Fruit fly (Drosophila melanogaster) whole organism, embryonic: ENCODE results near the gene Tom.

Source experiments
- Bgb ChIP-seq: fragments of 200-800 bp; sonication (Bioruptor generic); IDR thresholded peaks from 2 replicates; pipeline ENCODE4 v1.3.6; 2022; ENCODE audit warnings: missing biosample characterization, missing genetic modification characterization; ENCODE audit not compliant: partially characterized antibody
- CG10274 ChIP-seq: fragments of 200-800 bp; sonication (Bioruptor generic); optimal IDR thresholded peaks from 3 replicates; lab custom pipeline; 2017; ENCODE audit warnings: missing biosample characterization, mild to moderate bottlenecking, missing genetic modification characterization
- CG10462 ChIP-seq: fragments of 200-800 bp; sonication (Bioruptor generic); optimal IDR thresholded peaks from 2 replicates; lab custom pipeline; 2016; ENCODE audit warnings: missing biosample characterization, missing genetic modification characterization
- CG11456 ChIP-seq: fragments of 200-800 bp; sonication (Bioruptor generic); IDR thresholded peaks from 3 replicates; pipeline ENCODE4 v1.3.6; 2022; ENCODE audit warnings: missing biosample characterization, missing genetic modification characterization
- CG11723 ChIP-seq: fragments of 200-800 bp; sonication (Bioruptor generic); optimal IDR thresholded peaks from 2 replicates; lab custom pipeline; 2017; ENCODE audit warnings: missing biosample characterization, mild to moderate bottlenecking, missing genetic modification characterization
- CG12769 ChIP-seq: fragments of 200-800 bp; sonication (Bioruptor generic); optimal IDR thresholded peaks from 2 replicates; lab custom pipeline; 2019; ENCODE audit warnings: missing biosample characterization, mild to moderate bottlenecking, missing genetic modification characterization, moderate library complexity
- CG13287 ChIP-seq: fragments of 200-800 bp; sonication (Bioruptor generic); IDR thresholded peaks from 2 replicates; pipeline ENCODE4 v1.3.6; 2022; ENCODE audit warnings: missing biosample characterization, missing genetic modification characterization; ENCODE audit not compliant: partially characterized antibody
- CG13624 ChIP-seq: fragments of 200-800 bp; sonication (Bioruptor generic); optimal IDR thresholded peaks from 2 replicates; lab custom pipeline; 2016; ENCODE audit warnings: missing biosample characterization, missing genetic modification characterization
- CG14710 ChIP-seq: fragments of 200-800 bp; sonication (Bioruptor generic); optimal IDR thresholded peaks from 3 replicates; lab custom pipeline; 2019; ENCODE audit warnings: missing biosample characterization, mild to moderate bottlenecking, missing genetic modification characterization, moderate library complexity
- CG1529 ChIP-seq: fragments of 200-800 bp; sonication (Bioruptor generic); optimal IDR thresholded peaks from 3 replicates; lab custom pipeline; 2018; ENCODE audit warnings: missing biosample characterization, missing genetic modification characterization
- CG1647 ChIP-seq: fragments of 200-800 bp; sonication (Bioruptor generic); optimal IDR thresholded peaks from 3 replicates; lab custom pipeline; 2016; ENCODE audit warnings: missing biosample characterization, missing genetic modification characterization
- CG17361 ChIP-seq: fragments of 200-800 bp; sonication (Bioruptor generic); IDR thresholded peaks from 3 replicates; pipeline ENCODE4 v1.3.6; 2022; ENCODE audit warnings: missing biosample characterization, missing genetic modification characterization
- CG17385 ChIP-seq: fragments of 200-800 bp; sonication (Bioruptor generic); optimal IDR thresholded peaks from 3 replicates; lab custom pipeline; 2018; ENCODE audit warnings: missing biosample characterization, mild to moderate bottlenecking, missing genetic modification characterization
- CG18262 ChIP-seq: fragments of 200-800 bp; optimal IDR thresholded peaks from 3 replicates; lab custom pipeline; 2019; ENCODE audit warnings: missing biosample characterization, mild to moderate bottlenecking, missing genetic modification characterization, moderate library complexity
- CG18476 ChIP-seq: fragments of 200-800 bp; sonication (Bioruptor generic); optimal IDR thresholded peaks from 2 replicates; lab custom pipeline; 2016; ENCODE audit warnings: missing biosample characterization, mild to moderate bottlenecking, missing genetic modification characterization
- CG18619 ChIP-seq: fragments of 200-800 bp; sonication (Bioruptor generic); optimal IDR thresholded peaks from 3 replicates; lab custom pipeline; 2017; ENCODE audit warnings: missing biosample characterization, mild to moderate bottlenecking, missing genetic modification characterization
- CG2199 ChIP-seq: fragments of 200-800 bp; sonication (Bioruptor generic); IDR thresholded peaks from 3 replicates; pipeline ENCODE4 v1.3.6; 2022; ENCODE audit warnings: missing biosample characterization, missing genetic modification characterization
- CG2202 ChIP-seq: fragments of 200-800 bp; sonication (Bioruptor generic); optimal IDR thresholded peaks from 2 replicates; lab custom pipeline; 2018; ENCODE audit warnings: missing biosample characterization, mild to moderate bottlenecking, missing genetic modification characterization
- CG2875 ChIP-seq: fragments of 200-800 bp; sonication (Bioruptor generic); optimal IDR thresholded peaks from 2 replicates; lab custom pipeline; 2017; ENCODE audit warnings: missing biosample characterization, mild to moderate bottlenecking, missing genetic modification characterization, missing genetic modification reagents
- CG33557 ChIP-seq: fragments of 200-800 bp; sonication (Bioruptor generic); optimal IDR thresholded peaks from 2 replicates; lab custom pipeline; 2019; ENCODE audit warnings: missing biosample characterization, mild to moderate bottlenecking, missing genetic modification characterization, moderate library complexity
- CG4282 ChIP-seq: fragments of 200-800 bp; sonication (Bioruptor generic); optimal IDR thresholded peaks from 2 replicates; lab custom pipeline; 2016; ENCODE audit warnings: missing biosample characterization, missing genetic modification characterization
- CG4617 ChIP-seq: fragments of 200-800 bp; sonication (Bioruptor generic); optimal IDR thresholded peaks from 3 replicates; lab custom pipeline; 2016; ENCODE audit warnings: missing biosample characterization, missing genetic modification characterization, borderline replicate concordance
- CG8765 ChIP-seq: fragments of 200-800 bp; sonication (Bioruptor generic); IDR thresholded peaks from 2 replicates; pipeline ENCODE4 v1.3.6; 2022; ENCODE audit warnings: missing biosample characterization, missing genetic modification characterization
- CTCF ChIP-seq: fragments of 200-800 bp; sonication (Bioruptor generic); optimal IDR thresholded peaks from 2 replicates; lab custom pipeline; 2017; ENCODE audit warnings: missing biosample characterization, mild to moderate bottlenecking, missing genetic modification characterization, moderate library complexity
- Camta ChIP-seq: fragments of 200-800 bp; sonication (Bioruptor generic); optimal IDR thresholded peaks from 2 replicates; lab custom pipeline; 2016; ENCODE audit warnings: missing biosample characterization, missing genetic modification characterization
- Ets65A ChIP-seq: fragments of 200-800 bp; sonication (Bioruptor generic); peaks from one replicate; lab custom pipeline; 2016; ENCODE audit warnings: missing biosample characterization, missing genetic modification characterization
- Gug ChIP-seq: fragments of 200-800 bp; sonication (Bioruptor generic); IDR thresholded peaks from 4 replicates; pipeline ENCODE4 v1.3.6; 2022; ENCODE audit warnings: missing biosample characterization, missing genetic modification characterization
- Max ChIP-seq: fragments of 200-800 bp; sonication (Bioruptor generic); optimal IDR thresholded peaks from 2 replicates; lab custom pipeline; 2016; ENCODE audit warnings: missing biosample characterization, mild to moderate bottlenecking, missing genetic modification characterization
- Neu2 ChIP-seq: fragments of 200-800 bp; sonication (Bioruptor generic); optimal IDR thresholded peaks from 3 replicates; lab custom pipeline; 2016; ENCODE audit warnings: missing biosample characterization, missing genetic modification characterization, borderline replicate concordance
- Optix ChIP-seq: fragments of 200-800 bp; sonication (Bioruptor generic); IDR thresholded peaks from 3 replicates; pipeline ENCODE4 v1.3.6; 2022; ENCODE audit warnings: missing biosample characterization, missing genetic modification characterization
- Ptx1 ChIP-seq: fragments of 200-800 bp; sonication (Bioruptor generic); IDR thresholded peaks from 2 replicates; pipeline ENCODE4 v1.3.6; 2022; ENCODE audit warnings: missing biosample characterization, missing genetic modification characterization
- Side ChIP-seq: fragments of 200-800 bp; sonication (Bioruptor generic); optimal IDR thresholded peaks from 2 replicates; lab custom pipeline; 2016; ENCODE audit warnings: missing biosample characterization, missing genetic modification characterization
- Sry-δ ChIP-seq: fragments of 200-800 bp; sonication (Bioruptor generic); optimal IDR thresholded peaks from 2 replicates; lab custom pipeline; 2016; ENCODE audit warnings: missing biosample characterization, missing genetic modification characterization
- ara ChIP-seq: fragments of 200-800 bp; sonication (Bioruptor generic); IDR thresholded peaks from 2 replicates; pipeline ENCODE4 v1.3.6; 2022; ENCODE audit warnings: missing biosample characterization, missing genetic modification characterization
- br ChIP-seq: fragments of >200 bp; optimal IDR thresholded peaks from 2 replicates; lab custom pipeline; 2017
- bsh ChIP-seq, 2 experiments: fragments of 200-800 bp; sonication (Bioruptor generic); optimal IDR thresholded peaks; 2 replicates each; lab custom pipeline; 2017 to 2018; ENCODE audit warnings: mild to moderate bottlenecking in 2 of 2, missing biosample characterization in 2 of 2, missing genetic modification characterization in 2 of 2, moderate library complexity in 1 of 2
- da ChIP-seq: fragments of 200-800 bp; sonication (Bioruptor generic); optimal IDR thresholded peaks from 2 replicates; lab custom pipeline; 2016; ENCODE audit warnings: missing biosample characterization, missing genetic modification characterization
- en ChIP-seq: fragments of 200-800 bp; sonication (Bioruptor generic); optimal IDR thresholded peaks from 2 replicates; lab custom pipeline; 2016; ENCODE audit warnings: missing biosample characterization, missing genetic modification characterization
- hb ChIP-seq: fragments of 200-800 bp; sonication (Bioruptor generic); IDR thresholded peaks from 3 replicates; pipeline ENCODE4 v1.3.6; 2022; ENCODE audit warnings: missing biosample characterization, missing genetic modification characterization; ENCODE audit not compliant: partially characterized antibody
- mirr ChIP-seq: fragments of 200-800 bp; sonication (Bioruptor generic); optimal IDR thresholded peaks from 3 replicates; lab custom pipeline; 2018; ENCODE audit warnings: missing biosample characterization, mild to moderate bottlenecking, missing genetic modification characterization
- onecut ChIP-seq: fragments of 200-800 bp; sonication (Bioruptor generic); IDR thresholded peaks from 2 replicates; pipeline ENCODE4 v1.3.6; 2022; ENCODE audit warnings: missing biosample characterization, missing genetic modification characterization
- pum ChIP-seq: fragments of 200-800 bp; sonication (Bioruptor generic); optimal IDR thresholded peaks from 2 replicates; lab custom pipeline; 2016; ENCODE audit warnings: missing biosample characterization, missing genetic modification characterization
- pzg ChIP-seq: fragments of 200-800 bp; sonication (Bioruptor generic); optimal IDR thresholded peaks from 3 replicates; lab custom pipeline; 2018; ENCODE audit warnings: missing biosample characterization, mild to moderate bottlenecking, missing genetic modification characterization, moderate library complexity
- run ChIP-seq: fragments of 200-800 bp; sonication (Bioruptor generic); optimal IDR thresholded peaks from 3 replicates; lab custom pipeline; 2018; ENCODE audit warnings: missing biosample characterization, mild to moderate bottlenecking, missing genetic modification characterization
- so ChIP-seq: fragments of 200-800 bp; sonication (Bioruptor generic); IDR thresholded peaks from 3 replicates; pipeline ENCODE4 v1.3.6; 2022; ENCODE audit warnings: missing biosample characterization, missing genetic modification characterization
- ssp ChIP-seq: fragments of 200-800 bp; sonication (Bioruptor generic); IDR thresholded peaks from 2 replicates; pipeline ENCODE4 v1.3.6; 2022; ENCODE audit warnings: missing biosample characterization, missing genetic modification characterization
- tgo ChIP-seq: fragments of 200-800 bp; sonication (Bioruptor generic); IDR thresholded peaks from 3 replicates; pipeline ENCODE4 v1.3.6; 2022; ENCODE audit warnings: missing biosample characterization, missing genetic modification characterization
- trem ChIP-seq: fragments of 200-800 bp; optimal IDR thresholded peaks from 3 replicates; lab custom pipeline; 2019; ENCODE audit warnings: missing biosample characterization, mild to moderate bottlenecking, missing genetic modification characterization, moderate library complexity
- tup ChIP-seq: fragments of 200-800 bp; sonication (Bioruptor generic); optimal IDR thresholded peaks from 2 replicates; lab custom pipeline; 2016; ENCODE audit warnings: missing biosample characterization, mild to moderate bottlenecking, missing genetic modification characterization, moderate library complexity
- vfl ChIP-seq: fragments of 200-800 bp; sonication (Bioruptor generic); optimal IDR thresholded peaks from 2 replicates; lab custom pipeline; 2016; ENCODE audit warnings: missing biosample characterization, missing genetic modification characterization
- wdn ChIP-seq: fragments of 200-800 bp; sonication (Bioruptor generic); IDR thresholded peaks from 2 replicates; pipeline ENCODE4 v1.3.6; 2022; ENCODE audit warnings: missing biosample characterization, missing genetic modification characterization
- wek ChIP-seq: fragments of 200-800 bp; sonication (Bioruptor generic); optimal IDR thresholded peaks from 3 replicates; lab custom pipeline; 2018; ENCODE audit warnings: missing biosample characterization, mild to moderate bottlenecking, missing genetic modification characterization, moderate library complexity
- wor ChIP-seq: fragments of 200-800 bp; sonication (Bioruptor generic); IDR thresholded peaks from 2 replicates; pipeline ENCODE4 v1.3.6; 2022; ENCODE audit warnings: missing biosample characterization, missing genetic modification characterization

The Tom gene

dm6 chr3L:15006825-15007224 is 37.7 kb downstream of the Tom start (continued):
- TF ChIP-seq CG2202: no peak
- no peak for TF ChIP-seq Camta (GFP tag; lab: Kevin White, UChicago)
- TF ChIP-seq CG2875 (GFP tag; lab: Kevin White, UChicago): peak; percentile 4
- no peak for TF ChIP-seq br (lab: Kevin White, UChicago)
- peak; percentile 35 for TF ChIP-seq CG18262
- TF ChIP-seq onecut: no peak
- TF ChIP-seq CG12769: no peak
- TF ChIP-seq CG13624 (GFP tag; lab: Kevin White, UChicago): no peak
- no peak for TF ChIP-seq CG11723 (GFP tag; lab: Kevin White, UChicago)
- no peak for TF ChIP-seq CG2199 (GFP tag; lab: Robert Waterston, UW)
- TF ChIP-seq CG4282: no peak
- TF ChIP-seq CG17361 (GFP tag; lab: Robert Waterston, UW): 0 out of 3 replicates have a peak, but pooled peaks have one; percentile 30
- no peak for TF ChIP-seq so (GFP tag; lab: Robert Waterston, UW)
- TF ChIP-seq CG13287: no peak
- TF ChIP-seq da: no peak
- TF ChIP-seq CG33557 (GFP tag; lab: Kevin White, UChicago): no peak
- TF ChIP-seq Neu2 (GFP tag; lab: Kevin White, UChicago): no peak
- TF ChIP-seq Bgb: no peak
- TF ChIP-seq Optix (GFP tag; lab: Robert Waterston, UW): no peak
- TF ChIP-seq CG10462 (GFP tag; lab: Kevin White, UChicago): no peak
- TF ChIP-seq CG10274 (GFP tag; lab: Kevin White, UChicago): no peak
- TF ChIP-seq Sry-δ (GFP tag; lab: Kevin White, UChicago): no peak
- no peak for TF ChIP-seq hb
- no peak for TF ChIP-seq en (GFP tag; lab: Kevin White, UChicago)
- no peak for TF ChIP-seq Gug (GFP tag; lab: Robert Waterston, UW)
- TF ChIP-seq CG18619 (GFP tag; lab: Kevin White, UChicago): no peak
- no peak for TF ChIP-seq Max (GFP tag; lab: Kevin White, UChicago)
- TF ChIP-seq CG11456 (GFP tag; lab: Robert Waterston, UW): no peak
- TF ChIP-seq tgo: no peak; the same call in 2 of the 3 replicates
- no peak for TF ChIP-seq wdn (GFP tag; lab: Robert Waterston, UW)
- TF ChIP-seq CG17385 (GFP tag; lab: Kevin White, UChicago): no peak
- no peak for TF ChIP-seq trem
- TF ChIP-seq pzg (GFP tag; lab: Kevin White, UChicago): no peak
- no peak for TF ChIP-seq vfl (GFP tag; lab: Kevin White, UChicago)
- no peak for TF ChIP-seq Side (GFP tag; lab: Kevin White, UChicago)
- no peak for TF ChIP-seq mirr
- no peak for TF ChIP-seq Ptx1
- no peak for TF ChIP-seq tup (GFP tag; lab: Kevin White, UChicago)
- TF ChIP-seq CG14710 (tag; lab: Kevin White, UChicago): no peak
- peak; percentile 68 for TF ChIP-seq Ets65A (GFP tag; lab: Kevin White, UChicago)
- no peak for TF ChIP-seq CG18476
- no peak for TF ChIP-seq pum (GFP tag; lab: Kevin White, UChicago)
- TF ChIP-seq bsh (GFP tag; optimal IDR thresholded peaks at IDR 0.05; lab: Kevin White, UChicago): peak; percentile 36 to 45
- no peak for TF ChIP-seq wek
- no peak for TF ChIP-seq CG8765 (GFP tag; lab: Robert Waterston, UW)
- no peak for TF ChIP-seq CTCF (GFP tag; lab: Kevin White, UChicago)
- TF ChIP-seq run: no peak
- TF ChIP-seq CG1529 (GFP tag; lab: Kevin White, UChicago): no peak
- peak; percentile 39; the same call in 1 of the 2 replicates for TF ChIP-seq ara (GFP tag; lab: Robert Waterston, UW)
- TF ChIP-seq wor (GFP tag; lab: Robert Waterston, UW): no peak
- TF ChIP-seq CG1647 (GFP tag; lab: Kevin White, UChicago): no peak
- TF ChIP-seq CG4617: no peak
- no peak for TF ChIP-seq ssp (GFP tag; lab: Robert Waterston, UW)
